Fruit fly (Drosophila melanogaster) whole organism, prepupa: Measurements from ENCODE around the gene Eig71Ei.
A peak's percentile ranks its signal among the peaks of the same experiment; 100 is the strongest.

ENCODE experiments used
- CG10631 ChIP-seq: fragments of 200-800 bp; sonication (Bioruptor generic); optimal IDR thresholded peaks from 2 replicates; lab custom pipeline; 2016; ENCODE audit warnings: missing biosample characterization, missing genetic modification characterization
- CG11294 ChIP-seq: fragments of 200-800 bp; sonication (Bioruptor generic); IDR thresholded peaks from 2 replicates; pipeline ENCODE4 v1.3.6; 2022; ENCODE audit warnings: missing biosample characterization, missing genetic modification characterization
- CG11762 ChIP-seq: fragments of 200-800 bp; sonication (Bioruptor generic); optimal IDR thresholded peaks from 3 replicates; lab custom pipeline; 2016; ENCODE audit warnings: missing biosample characterization, missing genetic modification characterization; ENCODE audit not compliant: insufficient read depth
- CG11902 ChIP-seq: fragments of 200-800 bp; sonication (Bioruptor generic); optimal IDR thresholded peaks from 3 replicates; lab custom pipeline; 2016; ENCODE audit warnings: missing biosample characterization, missing genetic modification characterization
- CG15336 ChIP-seq: fragments of 200-800 bp; sonication (Bioruptor generic); IDR thresholded peaks from 2 replicates; pipeline ENCODE4 v1.3.6; 2022; ENCODE audit warnings: missing biosample characterization, missing genetic modification characterization
- CG1621 ChIP-seq: fragments of 200-800 bp; sonication (Bioruptor generic); optimal IDR thresholded peaks from 3 replicates; lab custom pipeline; 2018; ENCODE audit warnings: missing biosample characterization, mild to moderate bottlenecking, missing genetic modification characterization
- CG16779 ChIP-seq: fragments of 200-800 bp; sonication (Bioruptor generic); optimal IDR thresholded peaks from 3 replicates; lab custom pipeline; 2017; ENCODE audit warnings: missing biosample characterization, mild to moderate bottlenecking, missing genetic modification characterization
- CG32006 ChIP-seq: fragments of 200-800 bp; sonication (Bioruptor generic); optimal IDR thresholded peaks from 3 replicates; lab custom pipeline; 2017; ENCODE audit warnings: missing biosample characterization, mild to moderate bottlenecking, missing genetic modification characterization
- CG34406 ChIP-seq: fragments of 200-800 bp; sonication (Bioruptor generic); optimal IDR thresholded peaks from 3 replicates; lab custom pipeline; 2016; ENCODE audit warnings: missing biosample characterization, missing genetic modification characterization
- CG4318 ChIP-seq: fragments of 200-800 bp; sonication (Bioruptor generic); optimal IDR thresholded peaks from 3 replicates; lab custom pipeline; 2017; ENCODE audit warnings: missing biosample characterization, mild to moderate bottlenecking, missing genetic modification characterization
- CG6792 ChIP-seq: fragments of 200-800 bp; sonication (Bioruptor generic); optimal IDR thresholded peaks from 3 replicates; lab custom pipeline; 2016; ENCODE audit warnings: missing biosample characterization, missing genetic modification characterization
- CG6808 ChIP-seq: fragments of 200-800 bp; sonication (Bioruptor generic); optimal IDR thresholded peaks from 3 replicates; lab custom pipeline; 2017; ENCODE audit warnings: missing biosample characterization, missing genetic modification characterization, mild to moderate bottlenecking, moderate library complexity, missing genetic modification reagents
- CG6854 ChIP-seq: fragments of 200-800 bp; sonication (Bioruptor generic); optimal IDR thresholded peaks from 2 replicates; lab custom pipeline; 2017; ENCODE audit warnings: missing biosample characterization, mild to moderate bottlenecking, missing genetic modification characterization
- CG7368 ChIP-seq: fragments of 200-800 bp; sonication (Bioruptor generic); optimal IDR thresholded peaks from 3 replicates; lab custom pipeline; 2016; ENCODE audit warnings: missing biosample characterization, missing genetic modification characterization
- CG8319 ChIP-seq: fragments of 200-800 bp; sonication (Bioruptor generic); optimal IDR thresholded peaks from 3 replicates; lab custom pipeline; 2016; ENCODE audit warnings: missing biosample characterization, missing genetic modification characterization
- Eip75B ChIP-seq: fragments of 200-800 bp; sonication (Bioruptor generic); optimal IDR thresholded peaks from 3 replicates; lab custom pipeline; 2016; ENCODE audit warnings: missing biosample characterization, missing genetic modification characterization
- Eip78C ChIP-seq: fragments of 200-800 bp; sonication (Bioruptor generic); peaks from one replicate; lab custom pipeline; 2016; ENCODE audit warnings: missing biosample characterization, missing genetic modification characterization
- Eip93F ChIP-seq: fragments of 200-800 bp; sonication (Bioruptor generic); optimal IDR thresholded peaks from 2 replicates; lab custom pipeline; 2016; ENCODE audit warnings: missing biosample characterization, mild to moderate bottlenecking, missing genetic modification characterization
- Ets21C ChIP-seq: fragments of 200-800 bp; sonication (Bioruptor generic); optimal IDR thresholded peaks from 3 replicates; lab custom pipeline; 2016; ENCODE audit warnings: missing biosample characterization, missing genetic modification characterization
- Ets96B ChIP-seq: fragments of 200-800 bp; optimal IDR thresholded peaks from 2 replicates; lab custom pipeline; 2019; ENCODE audit warnings: missing biosample characterization, mild to moderate bottlenecking, missing genetic modification characterization, moderate library complexity
- Gug ChIP-seq: fragments of 200-800 bp; sonication (Bioruptor generic); IDR thresholded peaks from 2 replicates; pipeline ENCODE4 v1.3.6; 2022; ENCODE audit warnings: missing biosample characterization, missing genetic modification characterization
- Hr38 ChIP-seq: sonication (Bioruptor generic); optimal IDR thresholded peaks from 2 replicates; lab custom pipeline; 2016; ENCODE audit warnings: missing biosample characterization, missing genetic modification characterization
- Hr39 ChIP-seq: fragments of 200-800 bp; sonication (Bioruptor generic); optimal IDR thresholded peaks from 2 replicates; lab custom pipeline; 2016; ENCODE audit warnings: missing biosample characterization, missing genetic modification characterization
- Hr4 ChIP-seq: fragments of 200-800 bp; sonication (Bioruptor generic); optimal IDR thresholded peaks from 3 replicates; lab custom pipeline; 2016; ENCODE audit warnings: missing biosample characterization, missing genetic modification characterization
- Lpt ChIP-seq: fragments of 200-800 bp; sonication (Bioruptor generic); optimal IDR thresholded peaks from 3 replicates; lab custom pipeline; 2016; ENCODE audit warnings: missing biosample characterization, missing genetic modification characterization
- Met ChIP-seq: fragments of 200-800 bp; sonication (Bioruptor generic); optimal IDR thresholded peaks from 3 replicates; lab custom pipeline; 2016; ENCODE audit warnings: missing biosample characterization, missing genetic modification characterization
- OdsH ChIP-seq: fragments of 200-800 bp; sonication (Bioruptor generic); optimal IDR thresholded peaks from 3 replicates; lab custom pipeline; 2016; ENCODE audit warnings: missing biosample characterization, missing genetic modification characterization
- Sox102F ChIP-seq: fragments of 200-800 bp; sonication (Bioruptor generic); optimal IDR thresholded peaks from 2 replicates; lab custom pipeline; 2016; ENCODE audit warnings: missing biosample characterization, mild to moderate bottlenecking, missing genetic modification characterization
- Sox14 ChIP-seq: fragments of 200-800 bp; sonication (Bioruptor generic); optimal IDR thresholded peaks from 3 replicates; lab custom pipeline; 2016; ENCODE audit warnings: missing biosample characterization, missing genetic modification characterization
- Sox15 ChIP-seq: fragments of 200-800 bp; sonication (Bioruptor generic); optimal IDR thresholded peaks from 3 replicates; lab custom pipeline; 2016; ENCODE audit warnings: missing biosample characterization, missing genetic modification characterization
- achi ChIP-seq: fragments of 200-800 bp; sonication (Bioruptor generic); optimal IDR thresholded peaks from 3 replicates; lab custom pipeline; 2016; ENCODE audit warnings: missing biosample characterization, missing genetic modification characterization
- acj6 ChIP-seq: fragments of 200-800 bp; sonication (Bioruptor generic); optimal IDR thresholded peaks from 3 replicates; lab custom pipeline; 2016; ENCODE audit warnings: missing biosample characterization, missing genetic modification characterization
- cyc ChIP-seq: fragments of 200-800 bp; sonication (Bioruptor generic); optimal IDR thresholded peaks from 3 replicates; lab custom pipeline; 2016; ENCODE audit warnings: missing biosample characterization, missing genetic modification characterization
- dac ChIP-seq: fragments of 200-800 bp; sonication (Bioruptor generic); optimal IDR thresholded peaks from 2 replicates; lab custom pipeline; 2017; ENCODE audit warnings: missing biosample characterization, mild to moderate bottlenecking, missing genetic modification characterization
- dsx ChIP-seq: fragments of 200-800 bp; optimal IDR thresholded peaks from 3 replicates; lab custom pipeline; 2019; ENCODE audit warnings: missing biosample characterization, mild to moderate bottlenecking, missing genetic modification characterization, moderate library complexity; ENCODE audit not compliant: poor library complexity, severe bottlenecking
- eg ChIP-seq: fragments of 200-800 bp; sonication (Bioruptor generic); IDR thresholded peaks from 3 replicates; pipeline ENCODE4 v1.3.6; 2022; ENCODE audit warnings: missing biosample characterization, missing genetic modification characterization
- esn ChIP-seq: fragments of 200-800 bp; sonication (Bioruptor generic); optimal IDR thresholded peaks from 2 replicates; lab custom pipeline; 2016; ENCODE audit warnings: missing biosample characterization, mild to moderate bottlenecking, missing genetic modification characterization, moderate library complexity
- fd85E ChIP-seq: fragments of 200-800 bp; sonication (Bioruptor generic); optimal IDR thresholded peaks from 3 replicates; lab custom pipeline; 2016; ENCODE audit warnings: missing biosample characterization, missing genetic modification characterization
- fkh ChIP-seq: fragments of 200-800 bp; sonication (Bioruptor generic); optimal IDR thresholded peaks from 3 replicates; lab custom pipeline; 2017; ENCODE audit warnings: missing biosample characterization, mild to moderate bottlenecking, missing genetic modification characterization, moderate library complexity
- lz ChIP-seq: fragments of 200-800 bp; sonication (Bioruptor generic); optimal IDR thresholded peaks from 3 replicates; lab custom pipeline; 2016; ENCODE audit warnings: missing biosample characterization, missing genetic modification characterization
- pdm3 ChIP-seq: fragments of 200-800 bp; sonication (Bioruptor generic); optimal IDR thresholded peaks from 3 replicates; lab custom pipeline; 2016; ENCODE audit warnings: missing biosample characterization, missing genetic modification characterization
- salr ChIP-seq, 2 experiments: fragments of 200-800 bp; sonication (Bioruptor generic); optimal IDR thresholded peaks; 3 replicates each; lab custom pipeline; 2016 to 2018; ENCODE audit warnings: missing biosample characterization in 2 of 2, missing genetic modification characterization in 2 of 2, mild to moderate bottlenecking in 1 of 2
- spab ChIP-seq: fragments of 200-800 bp; sonication (Bioruptor generic); optimal IDR thresholded peaks from 2 replicates; lab custom pipeline; 2017; ENCODE audit warnings: missing biosample characterization, mild to moderate bottlenecking, missing genetic modification characterization, missing genetic modification reagents
- ss ChIP-seq, 2 experiments: fragments of 200-800 bp; sonication (Bioruptor generic); optimal IDR thresholded peaks; 2 replicates in 1 of 2; 3 replicates in 1 of 2; lab custom pipeline; 2017 to 2018; ENCODE audit warnings: mild to moderate bottlenecking in 2 of 2, missing biosample characterization in 2 of 2, missing genetic modification characterization in 2 of 2, moderate library complexity in 1 of 2
- svp ChIP-seq: fragments of 200-800 bp; sonication (Bioruptor generic); peaks from one replicate; lab custom pipeline; 2016; ENCODE audit warnings: missing biosample characterization, missing genetic modification characterization
- vri ChIP-seq: fragments of 200-800 bp; sonication (Bioruptor generic); optimal IDR thresholded peaks from 3 replicates; lab custom pipeline; 2016; ENCODE audit warnings: missing biosample characterization, mild to moderate bottlenecking, missing genetic modification characterization

Eig71Ei gene

DNA sequence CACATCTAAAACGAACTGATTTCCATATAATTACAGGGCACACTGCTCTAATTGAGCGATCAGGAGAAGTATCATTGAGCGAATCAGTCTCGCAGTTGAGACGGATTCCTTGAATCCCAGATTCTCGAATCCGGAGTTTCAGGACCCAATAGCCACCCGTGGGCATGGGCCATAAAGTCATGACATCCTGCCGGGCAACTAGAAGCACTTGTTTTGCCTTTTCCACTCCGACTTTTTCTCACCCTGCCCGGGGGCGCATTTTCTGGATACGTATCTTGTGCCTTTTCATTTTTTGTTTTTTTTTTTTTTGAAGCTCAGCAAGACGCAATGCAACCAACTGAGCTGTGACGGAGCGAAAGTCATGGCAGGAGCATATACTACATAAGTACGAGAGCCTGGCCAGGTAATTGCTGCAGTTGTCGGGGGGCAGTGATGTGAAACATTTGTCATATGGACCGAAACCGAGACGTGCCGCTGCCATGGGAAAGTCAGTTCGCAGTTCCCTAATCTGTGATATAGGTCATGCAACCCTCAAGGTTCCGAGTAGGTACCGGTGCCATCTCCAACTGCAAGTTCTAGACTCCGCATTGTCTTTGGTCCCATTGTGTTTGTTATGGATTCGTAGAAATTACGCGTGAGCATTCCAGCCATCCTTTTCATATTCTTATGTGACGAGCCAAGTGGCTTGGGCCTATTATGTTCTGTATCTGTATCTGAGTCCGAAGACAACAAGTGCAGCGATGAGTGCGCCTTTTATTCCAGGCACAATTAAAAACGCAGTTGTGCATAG, 44.0 kb downstream of the Eig71Ei start:
- TF ChIP-seq CG32006 (no peak), eg (GFP tag; lab: Robert Waterston, UW) (no peak), Sox15 (GFP tag; lab: Kevin White, UChicago) (no peak), CG6792 (no peak), achi (no peak), CG16779 (tag; lab: Kevin White, UChicago) (no peak), acj6 (GFP tag; lab: Kevin White, UChicago) (no peak), CG6854 (no peak), Hr4 (GFP tag; lab: Kevin White, UChicago) (no peak), Gug (GFP tag; lab: Robert Waterston, UW) (no peak), fd85E (GFP tag; lab: Kevin White, UChicago) (no peak), OdsH (GFP tag; lab: Kevin White, UChicago) (no peak), ss (GFP tag; optimal IDR thresholded peaks at IDR 0.05; lab: Kevin White, UChicago) (no peak), CG7368 (no peak), CG11762 (no peak)

DNA sequence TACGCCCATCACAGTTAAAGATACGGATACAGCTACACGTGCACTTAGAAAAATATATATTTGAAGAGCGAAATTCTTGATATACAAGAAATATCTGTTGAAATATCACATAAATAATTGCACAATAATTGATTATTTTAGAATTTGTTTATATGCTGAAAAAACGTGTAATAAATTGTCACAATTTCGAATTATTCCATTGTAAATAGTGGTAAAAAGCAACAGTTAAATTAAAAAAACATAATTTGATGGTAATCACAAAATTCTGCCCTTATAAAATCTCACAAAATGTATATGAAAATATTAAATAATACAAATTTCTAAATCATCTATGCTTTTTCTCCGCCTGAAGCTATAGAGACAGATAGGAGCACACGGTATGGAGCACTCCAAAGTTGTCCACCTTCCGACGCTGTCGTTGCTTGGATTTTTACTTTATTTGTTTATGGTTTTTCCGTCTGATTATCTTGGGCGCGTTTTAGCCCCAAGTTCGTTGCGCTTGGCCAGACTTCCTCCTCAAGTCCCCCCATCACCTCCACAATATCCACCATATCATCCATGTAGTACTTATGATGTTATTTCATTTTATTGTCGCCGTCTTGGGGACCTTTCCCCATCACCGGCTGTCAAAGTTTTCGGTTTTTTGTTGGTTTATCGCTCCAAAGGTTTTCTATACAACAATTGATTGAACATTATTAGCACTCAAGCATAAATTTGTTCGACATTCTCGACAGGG, 44.9 kb downstream of the Eig71Ei start:
- TF ChIP-seq CG4318 (GFP tag; lab: Kevin White, UChicago), result peak; percentile 69
- peak; percentile 38 for TF ChIP-seq CG34406 (GFP tag; lab: Kevin White, UChicago)
- TF ChIP-seq lz (GFP tag; lab: Kevin White, UChicago), result no peak
- TF ChIP-seq Hr38 (GFP tag; lab: Kevin White, UChicago), result no peak
- peak; percentile 66 for TF ChIP-seq fkh (GFP tag; lab: Kevin White, UChicago)
- peak; percentile 62 for TF ChIP-seq pdm3 (GFP tag; lab: Kevin White, UChicago)
- peak; percentile 55 for TF ChIP-seq Hr4 (GFP tag; lab: Kevin White, UChicago)
- TF ChIP-seq Sox14, result peak; percentile 40
- TF ChIP-seq CG6854, result no peak
- peak; percentile 42 for TF ChIP-seq CG6808 (GFP tag; lab: Kevin White, UChicago)
- no peak for TF ChIP-seq Ets21C
- no peak for TF ChIP-seq CG11294 (GFP tag; lab: Robert Waterston, UW)
- TF ChIP-seq Eip78C (GFP tag; lab: Kevin White, UChicago), result peak; percentile 81
- peak; percentile 9 for TF ChIP-seq Sox15 (GFP tag; lab: Kevin White, UChicago)
- no peak for TF ChIP-seq cyc (GFP tag; lab: Kevin White, UChicago)
- TF ChIP-seq CG11762, result no peak
- TF ChIP-seq ss (GFP tag; optimal IDR thresholded peaks at IDR 0.05; lab: Kevin White, UChicago), result peak in 1 of 2 experiments; percentile 30
- peak; percentile 32 for TF ChIP-seq esn (GFP tag; lab: Kevin White, UChicago)
- peak; percentile 10 for TF ChIP-seq Eip75B (GFP tag; lab: Kevin White, UChicago)
- TF ChIP-seq eg (GFP tag; lab: Robert Waterston, UW), result no peak
- TF ChIP-seq acj6 (GFP tag; lab: Kevin White, UChicago), result peak; percentile 61
- peak; percentile 33 for TF ChIP-seq Gug (GFP tag; lab: Robert Waterston, UW)
- TF ChIP-seq CG15336 (GFP tag; lab: Robert Waterston, UW), result no peak; the same call in none of the 2 replicates
- peak; percentile 50 for TF ChIP-seq spab (GFP tag; lab: Kevin White, UChicago)
- peak; percentile 68 for TF ChIP-seq svp (GFP tag; lab: Kevin White, UChicago)
- no peak for TF ChIP-seq Met (GFP tag; lab: Kevin White, UChicago)
- TF ChIP-seq Sox102F (GFP tag; lab: Kevin White, UChicago), result no peak
- TF ChIP-seq CG6792, result peak; percentile 12
- no peak for TF ChIP-seq dac (GFP tag; lab: Kevin White, UChicago)
- no peak for TF ChIP-seq CG1621
- peak in 1 of 2 experiments; percentile 64 for TF ChIP-seq salr (GFP tag; optimal IDR thresholded peaks at IDR 0.05; lab: Kevin White, UChicago)
- peak; percentile 66 for TF ChIP-seq Ets96B (tag; lab: Kevin White, UChicago)
- peak; percentile 63 for TF ChIP-seq CG10631
- no peak for TF ChIP-seq CG11902
- no peak for TF ChIP-seq CG8319 (GFP tag; lab: Kevin White, UChicago)
- peak; percentile 34 for TF ChIP-seq dsx (GFP tag; lab: Kevin White, UChicago)
- TF ChIP-seq Eip93F, result no peak
- TF ChIP-seq CG16779 (tag; lab: Kevin White, UChicago), result no peak
- TF ChIP-seq vri, result peak; percentile 20
- no peak for TF ChIP-seq Hr39 (GFP tag; lab: Kevin White, UChicago)
- TF ChIP-seq CG32006, result peak; percentile 77
- peak; percentile 59 for TF ChIP-seq Lpt (GFP tag; lab: Kevin White, UChicago)
